Fruit fly (Drosophila melanogaster) S2 (cell line): Measurements from ENCODE around the gene Root.

Experiments
- CG8478 ChIP-seq: fragments of >200 bp; optimal IDR thresholded peaks from 2 replicates; lab custom pipeline; 2018
- CTCF ChIP-seq, 2 experiments: fragments of >200 bp; optimal IDR thresholded peaks; 2 replicates each; lab custom pipeline; 2018

Gene Root

dm6 chr3R:24104471-24105311 is 8.4 kb upstream of the Root start:
- TF ChIP-seq CTCF (optimal IDR thresholded peaks at IDR 0.05; lab: Kevin White, UChicago) (no peak), CG8478 (lab: Kevin White, UChicago) (no peak)

dm6 chr3R:24105312-24105902 is 7.7 kb upstream of the Root start, which contains the start of gene Syx1A:
Gene Syx1A (minus strand): TSS chr3R:24105763.
- peak in 1 of 2 experiments; percentile 34 for TF ChIP-seq CTCF (optimal IDR thresholded peaks at IDR 0.05; lab: Kevin White, UChicago)
- TF ChIP-seq CG8478 (lab: Kevin White, UChicago), result no peak

dm6 chr3R:24106059-24106631 is 6.9 kb upstream of the Root start:
- TF ChIP-seq CTCF (optimal IDR thresholded peaks at IDR 0.05; lab: Kevin White, UChicago), result no peak
- no peak for TF ChIP-seq CG8478 (lab: Kevin White, UChicago)

- TF ChIP-seq CG8478 (lab: Kevin White, UChicago), result no peak
- no peak for TF ChIP-seq CTCF (optimal IDR thresholded peaks at IDR 0.05; lab: Kevin White, UChicago)
Measured at dm6 chr3R:24106879-24107441, 6.1 kb upstream of the Root start, which contains the start of gene CG10694. Gene CG10694 (plus strand): TSS chr3R:24107391.

dm6 chr3R:24108902-24109389 is 4.1 kb upstream of the Root start, which contains the start of the genes eIF4EHP and CG18428:
Gene eIF4EHP (minus strand): TSS chr3R:24108960.
Gene CG18428 (plus strand): TSS chr3R:24109336.
- TF ChIP-seq CTCF (optimal IDR thresholded peaks at IDR 0.05; lab: Kevin White, UChicago) (no peak), CG8478 (lab: Kevin White, UChicago) (no peak)

- TF ChIP-seq CG8478 (lab: Kevin White, UChicago), result no peak
- TF ChIP-seq CTCF (optimal IDR thresholded peaks at IDR 0.05; lab: Kevin White, UChicago), result no peak
Measured at dm6 chr3R:24112320-24113069, 591 bp upstream of the Root start, which contains the start of gene CG13605. Gene CG13605 (minus strand): TSS chr3R:24112389.

- TF ChIP-seq CG8478 (lab: Kevin White, UChicago) (no peak), CTCF (optimal IDR thresholded peaks at IDR 0.05; lab: Kevin White, UChicago) (no peak)
Measured at dm6 chr3R:24116180-24116579, 3.1 kb downstream of the Root start, which contains the start of gene CG13607. Gene CG13607 (minus strand): TSS chr3R:24116322.

- no peak for TF ChIP-seq CTCF (optimal IDR thresholded peaks at IDR 0.05; lab: Kevin White, UChicago)
- TF ChIP-seq CG8478 (lab: Kevin White, UChicago), result no peak
Measured at dm6 chr3R:24116972-24117371, 3.9 kb downstream of the Root start.

- TF ChIP-seq CG8478 (lab: Kevin White, UChicago), result no peak
- TF ChIP-seq CTCF (optimal IDR thresholded peaks at IDR 0.05; lab: Kevin White, UChicago), result no peak
Measured at dm6 chr3R:24121669-24122068, 8.6 kb downstream of the Root start.

- TF ChIP-seq CTCF (optimal IDR thresholded peaks at IDR 0.05; lab: Kevin White, UChicago) (no peak), CG8478 (lab: Kevin White, UChicago) (no peak)
Measured at dm6 chr3R:24122369-24122768, 9.3 kb downstream of the Root start.

- TF ChIP-seq CG8478 (lab: Kevin White, UChicago) (no peak), CTCF (optimal IDR thresholded peaks at IDR 0.05; lab: Kevin White, UChicago) (peak in 1 of 2 experiments; percentile 12)
Measured at dm6 chr3R:24130080-24130479, 17.0 kb downstream of the Root start, which contains the start of the genes GatB and Tsc1. Gene GatB (minus strand): TSS chr3R:24130255. Gene Tsc1 (plus strand): TSS chr3R:24130307.

- TF ChIP-seq CTCF (optimal IDR thresholded peaks at IDR 0.05; lab: Kevin White, UChicago) (no peak), CG8478 (lab: Kevin White, UChicago) (no peak)
Measured at dm6 chr3R:24134580-24134979, 21.5 kb downstream of the Root start, which contains the start of gene Sec10. Gene Sec10 (plus strand): TSS chr3R:24134831.

dm6 chr3R:24137311-24137945 is 24.3 kb downstream of the Root start, which contains the start of gene Npc2f:
Gene Npc2f (plus strand): TSS chr3R:24137895.
- no peak for TF ChIP-seq CTCF (optimal IDR thresholded peaks at IDR 0.05; lab: Kevin White, UChicago)
- no peak for TF ChIP-seq CG8478 (lab: Kevin White, UChicago)
